Worm (Caenorhabditis elegans) whole organism, early embryonic: Measurements from ENCODE around the gene pacl-1.

Experiments used
- B0310.2 ChIP-seq: sonication (generic microtip); optimal IDR thresholded peaks from 2 replicates; lab custom pipeline; 2016; ENCODE audit warnings: mild to moderate bottlenecking, missing genetic modification characterization, missing compliant biosample characterization
- aly-1 ChIP-seq: sonication (generic microtip); optimal IDR thresholded peaks from 2 replicates; lab custom pipeline; 2016; ENCODE audit warnings: missing genetic modification characterization, missing compliant biosample characterization
- ama-1 ChIP-seq: fragments of 150-350 bp; optimal IDR thresholded peaks from 2 replicates; lab custom pipeline; 2014
- ceh-36 ChIP-seq: sonication (generic microtip); optimal IDR thresholded peaks from 2 replicates; lab custom pipeline; 2016; ENCODE audit warnings: missing genetic modification characterization, inconsistent platforms, missing compliant biosample characterization
- ets-7 ChIP-seq: sonication (generic microtip); optimal IDR thresholded peaks from 2 replicates; lab custom pipeline; 2016; ENCODE audit warnings: missing genotype, missing genetic modification characterization, missing compliant biosample characterization
- pes-1 ChIP-seq: fragments of 200-800 bp; sonication (Bioruptor generic); IDR thresholded peaks from 2 replicates; pipeline ENCODE4 v1.3.6; 2022; ENCODE audit warnings: missing genetic modification reagents, missing genetic modification characterization, missing compliant biosample characterization
- tbx-11 ChIP-seq: fragments of 200-800 bp; sonication (Bioruptor generic); IDR thresholded peaks from 2 replicates; pipeline ENCODE4 v1.3.6; 2022; ENCODE audit warnings: missing genetic modification characterization, missing compliant biosample characterization

ce11 chrV:16237223-16237622 lies 38.0 kb downstream of the pacl-1 start, which contains the start of gene F21H7.5:
- TF ChIP-seq ama-1 (no peak), aly-1 (tag; lab: Kevin White, UChicago) (no peak), B0310.2 (tag; lab: Kevin White, UChicago) (no peak), tbx-11 (GFP tag; lab: Robert Waterston, UW) (no peak), pes-1 (GFP tag; lab: Robert Waterston, UW) (no peak), ceh-36 (no peak), ets-7 (tag; lab: Kevin White, UChicago) (no peak)
